Worm (Caenorhabditis elegans) whole organism, young adult: ENCODE results near the gene K10G6.9.
A peak's percentile ranks its signal among the peaks of the same experiment; 100 is the strongest.

ENCODE experiments used
- B0035.1 ChIP-seq: sonication (generic microtip); optimal IDR thresholded peaks from 2 replicates; lab custom pipeline; 2016; ENCODE audit warnings: missing genetic modification characterization, mild to moderate bottlenecking, missing compliant biosample characterization, missing genotype, missing genetic modification reagents
- F23B12.7 ChIP-seq: sonication (generic microtip); optimal IDR thresholded peaks from 2 replicates; lab custom pipeline; 2017; ENCODE audit warnings: missing genetic modification characterization, mild to moderate bottlenecking, missing compliant biosample characterization, antibody characterized with exemption, moderate library complexity; ENCODE audit not compliant: insufficient read depth
- F39B2.1 ChIP-seq: fragments of 200-800 bp; sonication (Bioruptor generic); IDR thresholded peaks from 2 replicates; pipeline ENCODE4 v1.3.6; 2022; ENCODE audit warnings: missing genetic modification reagents, missing genetic modification characterization, missing compliant biosample characterization
- F57C9.4 ChIP-seq: sonication (generic microtip); optimal IDR thresholded peaks from 2 replicates; lab custom pipeline; 2017; ENCODE audit warnings: mild to moderate bottlenecking, missing genetic modification characterization, missing compliant biosample characterization
- K11D2.4 ChIP-seq: fragments of 200-800 bp; sonication (Bioruptor generic); IDR thresholded peaks from 2 replicates; pipeline ENCODE4 v1.3.6; 2022; ENCODE audit warnings: missing genetic modification reagents, missing genetic modification characterization, missing compliant biosample characterization
- K12H6.12 ChIP-seq: fragments of 200-800 bp; sonication (Bioruptor generic); optimal IDR thresholded peaks from 2 replicates; lab custom pipeline; 2018; ENCODE audit warnings: mild to moderate bottlenecking, missing genetic modification characterization, missing compliant biosample characterization
- T26A5.8 ChIP-seq: sonication (generic microtip); optimal IDR thresholded peaks from 2 replicates; lab custom pipeline; 2016; ENCODE audit warnings: missing genetic modification characterization, missing compliant biosample characterization
- Y95B8A.8 ChIP-seq: fragments of 200-800 bp; sonication (Bioruptor generic); IDR thresholded peaks from 2 replicates; pipeline ENCODE4 v1.3.6; 2022; ENCODE audit warnings: missing genetic modification reagents, missing genetic modification characterization, missing compliant biosample characterization
- athp-1 ChIP-seq: sonication (generic microtip); optimal IDR thresholded peaks from 2 replicates; lab custom pipeline; 2017; ENCODE audit warnings: mild to moderate bottlenecking, missing genetic modification characterization, missing compliant biosample characterization
- ceh-100 ChIP-seq: fragments of 200-800 bp; sonication (Bioruptor generic); IDR thresholded peaks from 2 replicates; pipeline ENCODE4 v1.3.6; 2022; ENCODE audit warnings: missing genetic modification reagents, missing genetic modification characterization, missing compliant biosample characterization
- ceh-27 ChIP-seq: fragments of 200-800 bp; sonication (Bioruptor generic); optimal IDR thresholded peaks from 2 replicates; lab custom pipeline; 2018; ENCODE audit warnings: mild to moderate bottlenecking, missing genetic modification characterization, moderate library complexity, missing compliant biosample characterization
- ceh-40 ChIP-seq: fragments of 200-800 bp; sonication (Bioruptor generic); IDR thresholded peaks from 2 replicates; pipeline ENCODE4 v1.3.6; 2022; ENCODE audit warnings: missing genetic modification characterization, missing compliant biosample characterization
- chd-7 ChIP-seq: sonication (generic microtip); optimal IDR thresholded peaks from 2 replicates; lab custom pipeline; 2016; ENCODE audit warnings: mild to moderate bottlenecking, missing genetic modification characterization, moderate library complexity, missing compliant biosample characterization
- die-1 ChIP-seq: sonication (generic microtip); optimal IDR thresholded peaks from 2 replicates; lab custom pipeline; 2016; ENCODE audit warnings: missing genotype, mild to moderate bottlenecking, missing genetic modification characterization, missing compliant biosample characterization
- efl-1 ChIP-seq: fragments of 150-350 bp; optimal IDR thresholded peaks from 2 replicates; lab custom pipeline; 2014; ENCODE audit warnings: missing biosample characterization, missing genetic modification reagents, missing genetic modification characterization
- ets-4 ChIP-seq: fragments of 200-800 bp; sonication (Bioruptor generic); optimal IDR thresholded peaks from 2 replicates; lab custom pipeline; 2018; ENCODE audit warnings: mild to moderate bottlenecking, missing genetic modification characterization, missing compliant biosample characterization
- hlh-26 ChIP-seq: fragments of 200-800 bp; sonication (Bioruptor generic); conservative IDR thresholded peaks from 2 replicates; pipeline ENCODE4 v1.3.6; 2022; ENCODE audit warnings: missing genetic modification reagents, missing genetic modification characterization, missing compliant biosample characterization
- hmg-1.2 ChIP-seq: fragments of 200-800 bp; sonication (Bioruptor generic); IDR thresholded peaks from 2 replicates; pipeline ENCODE4 v1.3.6; 2022; ENCODE audit warnings: missing genetic modification reagents, missing genetic modification characterization, missing compliant biosample characterization
- hmg-20 ChIP-seq: fragments of 200-800 bp; sonication (Bioruptor generic); IDR thresholded peaks from 2 replicates; pipeline ENCODE4 v1.3.6; 2022; ENCODE audit warnings: missing genetic modification reagents, missing genetic modification characterization, missing compliant biosample characterization
- hrde-1 ChIP-seq: sonication (generic microtip); optimal IDR thresholded peaks from 2 replicates; lab custom pipeline; 2016; ENCODE audit warnings: missing genetic modification characterization, mild to moderate bottlenecking, missing compliant biosample characterization, moderate library complexity, missing genotype, missing genetic modification reagents, borderline replicate concordance
- hsf-1 ChIP-seq: fragments of 200-800 bp; sonication (Bioruptor generic); IDR thresholded peaks from 2 replicates; pipeline ENCODE4 v1.3.6; 2022; ENCODE audit warnings: missing genetic modification reagents, missing genetic modification characterization, missing compliant biosample characterization
- lin-35 ChIP-seq, 3 experiments: fragments of 150-350 bp in 2 of 3; sonication (generic microtip) in 1 of 3; optimal IDR thresholded peaks; 2 replicates each; lab custom pipeline; 2014 to 2018; ENCODE audit warnings: missing biosample characterization in 3 of 3, missing genetic modification characterization in 3 of 3, missing genetic modification reagents in 3 of 3
- lin-40 ChIP-seq: sonication (generic microtip); optimal IDR thresholded peaks from 2 replicates; lab custom pipeline; 2016; ENCODE audit warnings: missing genetic modification characterization, mild to moderate bottlenecking, missing compliant biosample characterization, missing genotype, missing genetic modification reagents
- madf-10 ChIP-seq: sonication (generic microtip); optimal IDR thresholded peaks from 2 replicates; lab custom pipeline; 2016; ENCODE audit warnings: mild to moderate bottlenecking, missing genetic modification characterization, missing compliant biosample characterization
- madf-6 ChIP-seq: fragments of 200-800 bp; sonication (Bioruptor generic); IDR thresholded peaks from 2 replicates; pipeline ENCODE4 v1.3.6; 2022; ENCODE audit warnings: missing genetic modification reagents, missing genetic modification characterization, missing compliant biosample characterization
- madf-8 ChIP-seq: fragments of 200-800 bp; sonication (Bioruptor generic); conservative IDR thresholded peaks from 2 replicates; pipeline ENCODE4 v1.3.6; 2022; ENCODE audit warnings: missing genetic modification reagents, missing genetic modification characterization, missing compliant biosample characterization
- mel-28 ChIP-seq: sonication (generic microtip); optimal IDR thresholded peaks from 2 replicates; lab custom pipeline; 2016; ENCODE audit warnings: borderline replicate concordance, mild to moderate bottlenecking, missing genetic modification characterization, missing compliant biosample characterization
- mxl-1 ChIP-seq: sonication (generic microtip); optimal IDR thresholded peaks from 2 replicates; lab custom pipeline; 2016; ENCODE audit warnings: missing genetic modification characterization, missing compliant biosample characterization
- nfya-2 ChIP-seq: fragments of 200-800 bp; sonication (Bioruptor generic); IDR thresholded peaks from 2 replicates; pipeline ENCODE4 v1.3.6; 2022; ENCODE audit warnings: missing genetic modification reagents, missing genetic modification characterization, missing compliant biosample characterization
- nhr-120 ChIP-seq: fragments of 200-800 bp; sonication (Bioruptor generic); IDR thresholded peaks from 2 replicates; pipeline ENCODE4 v1.3.6; 2022; ENCODE audit warnings: missing genetic modification characterization, missing compliant biosample characterization
- nhr-90 ChIP-seq: sonication (generic microtip); optimal IDR thresholded peaks from 2 replicates; lab custom pipeline; 2016; ENCODE audit warnings: missing genotype, mild to moderate bottlenecking, missing genetic modification characterization, missing compliant biosample characterization
- repo-1 ChIP-seq: sonication (generic microtip); optimal IDR thresholded peaks from 2 replicates; lab custom pipeline; 2017; ENCODE audit warnings: mild to moderate bottlenecking, missing genetic modification characterization, missing compliant biosample characterization
- sea-2 ChIP-seq: fragments of 200-800 bp; sonication (Bioruptor generic); IDR thresholded peaks from 2 replicates; pipeline ENCODE4 v1.3.6; 2022; ENCODE audit warnings: missing genetic modification characterization, missing compliant biosample characterization
- snpc-4 ChIP-seq, 5 experiments: fragments of 150-350 bp in 1 of 5; sonication (generic microtip) in 4 of 5; optimal IDR thresholded peaks; 2 replicates each; lab custom pipeline; 2014 to 2018; ENCODE audit warnings: missing genetic modification characterization in 5 of 5, missing biosample characterization in 3 of 5, antibody characterized with exemption in 2 of 5, mild to moderate bottlenecking in 2 of 5, missing compliant biosample characterization in 2 of 5, missing genotype in 2 of 5, moderate library complexity in 2 of 5, missing genetic modification reagents in 1 of 5
- ztf-26 ChIP-seq: sonication (generic microtip); optimal IDR thresholded peaks from 2 replicates; lab custom pipeline; 2017; ENCODE audit warnings: missing genetic modification characterization, missing compliant biosample characterization
- ztf-28 ChIP-seq: fragments of 200-800 bp; sonication (Bioruptor generic); IDR thresholded peaks from 2 replicates; pipeline ENCODE4 v1.3.6; 2022; ENCODE audit warnings: missing genetic modification reagents, missing genetic modification characterization, missing compliant biosample characterization
- ztf-6 ChIP-seq: fragments of 200-800 bp; sonication (Bioruptor generic); IDR thresholded peaks from 2 replicates; pipeline ENCODE4 v1.3.6; 2022; ENCODE audit warnings: missing genetic modification reagents, missing genetic modification characterization, missing compliant biosample characterization

K10G6.9 gene

DNA sequence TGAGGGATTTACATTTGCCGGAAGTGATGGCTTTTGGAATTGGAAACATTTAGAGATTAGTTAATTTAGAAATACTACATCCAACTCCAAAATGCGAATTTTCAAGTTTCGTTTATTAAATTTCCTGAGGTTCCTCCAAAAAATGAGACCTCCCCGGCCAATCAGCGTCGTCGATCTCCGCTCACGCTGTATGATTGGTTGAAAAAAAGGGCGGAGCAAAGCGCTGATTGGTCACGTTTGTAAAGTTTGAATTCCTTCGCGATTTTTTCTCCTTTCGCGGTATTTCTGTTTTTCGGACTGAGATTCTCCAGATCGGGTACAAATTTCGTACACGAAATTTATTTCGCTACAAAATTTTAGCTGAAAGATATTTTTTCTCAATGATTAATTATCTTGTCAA, 24.7 kb upstream of the K10G6.9 start:
- no peak for TF ChIP-seq Y95B8A.8 (GFP tag; lab: Robert Waterston, UW)
- TF ChIP-seq efl-1 = no peak
- no peak for TF ChIP-seq mel-28 (tag; lab: Kevin White, UChicago)
- no peak for TF ChIP-seq ztf-6 (GFP tag; lab: Robert Waterston, UW)
- no peak for TF ChIP-seq mxl-1 (tag; lab: Kevin White, UChicago)
- no peak for TF ChIP-seq nhr-90 (tag; lab: Kevin White, UChicago)
- no peak for TF ChIP-seq F57C9.4 (tag; lab: Kevin White, UChicago)
- no peak for TF ChIP-seq madf-8 (GFP tag; lab: Robert Waterston, UW)
- no peak for TF ChIP-seq nhr-120 (GFP tag; lab: Robert Waterston, UW)
- no peak for TF ChIP-seq K12H6.12 (tag; lab: Kevin White, UChicago)
- TF ChIP-seq hrde-1 (tag; lab: Kevin White, UChicago) = no peak
- no peak for TF ChIP-seq ztf-28 (GFP tag; lab: Robert Waterston, UW)
- TF ChIP-seq K11D2.4 (GFP tag; lab: Robert Waterston, UW) = no peak
- no peak for TF ChIP-seq B0035.1 (tag; lab: Kevin White, UChicago)
- TF ChIP-seq repo-1 (tag; lab: Kevin White, UChicago) = no peak
- no peak for TF ChIP-seq lin-35 (GFP tag; optimal IDR thresholded peaks at IDR 0.05; lab: Kevin White, UChicago)
- TF ChIP-seq sea-2 (GFP tag; lab: Robert Waterston, UW) = no peak

DNA sequence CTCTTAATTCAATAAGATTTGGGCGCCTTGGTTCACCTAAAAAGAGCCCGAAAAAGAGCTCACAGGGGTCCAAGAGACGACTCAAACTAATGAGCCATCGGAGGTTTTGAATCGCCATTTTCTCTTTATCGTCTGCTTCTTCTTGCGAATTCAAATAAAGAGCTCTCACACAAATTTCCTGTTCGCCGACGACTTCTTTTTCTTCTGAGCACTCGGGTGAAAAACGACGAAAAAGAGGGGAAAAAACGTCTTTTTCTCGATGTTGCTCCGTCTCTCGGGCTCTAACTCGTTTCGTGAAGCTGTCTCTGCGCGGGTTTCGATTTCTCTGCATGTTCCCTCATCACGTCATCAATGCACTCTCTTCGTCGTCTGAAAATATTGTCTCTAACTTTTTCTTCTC, 23.6 kb upstream of the K10G6.9 start:
- TF ChIP-seq hmg-1.2 (GFP tag; lab: Robert Waterston, UW) (no peak), nfya-2 (no peak), F39B2.1 (GFP tag; lab: Robert Waterston, UW) (no peak), mel-28 (tag; lab: Kevin White, UChicago) (no peak), snpc-4 (GFP tag; optimal IDR thresholded peaks at IDR 0.05; lab: Kevin White, UChicago) (no peak), snpc-4 (tag; optimal IDR thresholded peaks at IDR 0.05; lab: Kevin White, UChicago) (no peak), T26A5.8 (tag; lab: Kevin White, UChicago) (no peak), athp-1 (tag; lab: Kevin White, UChicago) (no peak)

DNA sequence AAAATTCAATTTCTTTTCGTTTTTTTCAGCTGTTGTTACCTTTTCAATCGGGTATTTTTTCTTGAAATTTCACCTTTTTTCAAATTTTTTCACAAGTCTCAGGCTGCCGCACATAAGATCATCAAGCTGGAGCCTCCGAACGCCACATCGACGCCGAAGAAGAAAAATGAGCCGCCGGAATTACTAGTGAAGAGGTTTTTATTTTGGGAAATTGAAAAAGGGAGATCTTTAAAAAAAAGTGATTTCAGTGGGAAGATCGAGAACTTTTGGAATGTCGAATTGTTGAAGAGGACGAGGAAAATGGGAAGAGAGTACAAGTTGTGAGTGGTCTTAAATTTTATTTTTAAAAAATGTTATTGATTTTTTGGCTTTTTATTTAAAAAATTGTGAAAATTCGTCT, 22.0 kb upstream of the K10G6.9 start, which contains the start of gene sea-2:
Gene sea-2 (plus strand): TSS at position 301 of the 400 bp plus-strand sequence.
- TF ChIP-seq ceh-27 (GFP tag; lab: Kevin White, UChicago) (no peak), ceh-100 (GFP tag; lab: Robert Waterston, UW) (no peak), madf-10 (tag; lab: Kevin White, UChicago) (no peak), hmg-20 (GFP tag; lab: Robert Waterston, UW) (no peak), madf-6 (GFP tag; lab: Robert Waterston, UW) (no peak), nfya-2 (no peak), ets-4 (GFP tag; lab: Kevin White, UChicago) (no peak), lin-40 (tag; lab: Kevin White, UChicago) (no peak), hlh-26 (GFP tag; lab: Robert Waterston, UW) (no peak)

DNA sequence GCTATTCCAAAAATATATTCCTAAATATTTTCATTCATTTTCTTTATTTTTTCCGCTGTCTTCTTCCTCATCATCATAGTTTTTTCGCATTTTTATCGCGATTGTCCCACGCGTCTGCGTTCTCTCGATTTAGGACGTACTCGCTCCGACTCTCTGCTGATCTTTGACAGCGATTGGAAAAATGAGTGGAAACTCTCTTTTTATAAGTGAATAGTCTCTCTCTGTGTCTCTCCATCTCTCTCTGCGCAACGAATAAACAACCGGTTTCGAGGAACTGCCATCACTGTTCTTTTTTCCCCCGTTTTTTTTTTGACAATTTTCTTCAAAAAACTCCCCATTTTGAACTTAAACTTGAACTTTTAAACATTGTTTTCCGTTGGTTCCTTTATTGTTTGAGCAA, 20.7 kb upstream of the K10G6.9 start:
- peak; percentile 10 for TF ChIP-seq ztf-26 (tag; lab: Kevin White, UChicago)
- TF ChIP-seq ceh-40 = no peak
- TF ChIP-seq chd-7 = no peak
- TF ChIP-seq ceh-27 (GFP tag; lab: Kevin White, UChicago) = peak; percentile 41
- peak; percentile 54 for TF ChIP-seq lin-40 (tag; lab: Kevin White, UChicago)
- peak; percentile 4 for TF ChIP-seq die-1 (tag; lab: Kevin White, UChicago)
- TF ChIP-seq hsf-1 = no peak
- TF ChIP-seq F57C9.4 (tag; lab: Kevin White, UChicago) = no peak
- peak; percentile 12 for TF ChIP-seq F23B12.7
- no peak for TF ChIP-seq repo-1 (tag; lab: Kevin White, UChicago)
